Worm (Caenorhabditis elegans) whole organism, L2 larva: ENCODE measurements around the gene cdc-37.
"Not testable (repeated sequence)": the region's sequence is repeated elsewhere in the genome, so short reads cannot be mapped to it uniquely, and the experiment has no call there.

Source experiments
- C34F6.9 ChIP-seq: fragments of 150-350 bp; optimal IDR thresholded peaks from 2 replicates; lab custom pipeline; 2014; ENCODE audit warnings: missing biosample characterization, missing genetic modification characterization
- F13H6.1 ChIP-seq: sonication (generic microtip); optimal IDR thresholded peaks from 2 replicates; lab custom pipeline; 2016; ENCODE audit warnings: missing genetic modification characterization, missing compliant biosample characterization
- R02D3.7 ChIP-seq: fragments of 150-350 bp; optimal IDR thresholded peaks from 2 replicates; lab custom pipeline; 2014; ENCODE audit warnings: missing biosample characterization, missing genetic modification characterization
- Y55F3AM.14 ChIP-seq: fragments of 200-800 bp; sonication (Bioruptor generic); optimal IDR thresholded peaks from 2 replicates; lab custom pipeline; 2018; ENCODE audit warnings: mild to moderate bottlenecking, missing genetic modification characterization, missing compliant biosample characterization
- ZK546.5 ChIP-seq: sonication (generic microtip); optimal IDR thresholded peaks from 2 replicates; lab custom pipeline; 2017; ENCODE audit warnings: missing biosample characterization, missing genetic modification characterization
- alr-1 ChIP-seq: fragments of 150-350 bp; optimal IDR thresholded peaks from 2 replicates; lab custom pipeline; 2014; ENCODE audit warnings: missing biosample characterization, missing genetic modification characterization
- aly-2 ChIP-seq: fragments of 150-350 bp; optimal IDR thresholded peaks from 2 replicates; lab custom pipeline; 2014; ENCODE audit warnings: missing biosample characterization, missing genetic modification characterization
- ama-1 ChIP-seq: fragments of 150-350 bp; optimal IDR thresholded peaks from 2 replicates; lab custom pipeline; 2018; ENCODE audit warnings: inconsistent platforms
- blmp-1 ChIP-seq: sonication (generic microtip); optimal IDR thresholded peaks from 2 replicates; lab custom pipeline; 2017; ENCODE audit warnings: missing genetic modification characterization, mild to moderate bottlenecking, missing compliant biosample characterization, antibody characterized with exemption, moderate library complexity; ENCODE audit not compliant: insufficient read depth
- ceh-82 ChIP-seq: fragments of 150-350 bp; optimal IDR thresholded peaks from 2 replicates; lab custom pipeline; 2014; ENCODE audit warnings: missing biosample characterization, missing genetic modification characterization
- crh-2 ChIP-seq: sonication (generic microtip); optimal IDR thresholded peaks from 2 replicates; lab custom pipeline; 2017; ENCODE audit warnings: missing biosample characterization, missing genetic modification characterization
- egl-27 ChIP-seq: sonication (generic microtip); optimal IDR thresholded peaks from 3 replicates; lab custom pipeline; 2017; ENCODE audit warnings: missing biosample characterization, missing genetic modification reagents, missing genetic modification characterization
- elt-1 ChIP-seq: fragments of 150-350 bp; optimal IDR thresholded peaks from 2 replicates; lab custom pipeline; 2014; ENCODE audit warnings: missing biosample characterization, missing genetic modification characterization
- elt-3 ChIP-seq: sonication (generic microtip); optimal IDR thresholded peaks from 2 replicates; lab custom pipeline; 2017; ENCODE audit warnings: missing biosample characterization, missing genetic modification characterization
- fos-1 ChIP-seq: fragments of 150-350 bp; optimal IDR thresholded peaks from 2 replicates; lab custom pipeline; 2014; ENCODE audit warnings: missing biosample characterization, missing genetic modification characterization
- gmeb-1 ChIP-seq: fragments of 150-350 bp; optimal IDR thresholded peaks from 2 replicates; lab custom pipeline; 2014; ENCODE audit warnings: missing biosample characterization, missing genetic modification characterization
- lin-13 ChIP-seq: fragments of 150-350 bp; optimal IDR thresholded peaks from 2 replicates; lab custom pipeline; 2014; ENCODE audit warnings: missing biosample characterization, missing genetic modification reagents, missing genetic modification characterization
- lin-39 ChIP-seq: fragments of 150-350 bp; optimal IDR thresholded peaks from 2 replicates; lab custom pipeline; 2014; ENCODE audit warnings: missing biosample characterization, missing genetic modification reagents, missing genetic modification characterization
- lsy-2 ChIP-seq, 2 experiments: fragments of 150-350 bp in 1 of 2; sonication (generic microtip) in 1 of 2; optimal IDR thresholded peaks; 2 replicates each; lab custom pipeline; 2014 to 2017; ENCODE audit warnings: missing biosample characterization in 2 of 2, missing genetic modification characterization in 2 of 2
- mab-5 ChIP-seq: fragments of 150-350 bp; optimal IDR thresholded peaks from 2 replicates; lab custom pipeline; 2014; ENCODE audit warnings: missing biosample characterization, missing genetic modification characterization
- mdl-1 ChIP-seq, 2 experiments: fragments of 150-350 bp in 1 of 2; sonication (generic microtip) in 1 of 2; optimal IDR thresholded peaks; 2 replicates each; lab custom pipeline; 2017; ENCODE audit warnings: missing biosample characterization in 2 of 2, missing genetic modification characterization in 2 of 2
- nhr-10 ChIP-seq: sonication (generic microtip); optimal IDR thresholded peaks from 2 replicates; lab custom pipeline; 2017; ENCODE audit warnings: missing biosample characterization, missing genetic modification characterization
- nhr-12 ChIP-seq: fragments of 150-350 bp; optimal IDR thresholded peaks from 2 replicates; lab custom pipeline; 2014; ENCODE audit warnings: missing biosample characterization, missing genetic modification characterization
- nhr-129 ChIP-seq: fragments of 150-350 bp; optimal IDR thresholded peaks from 2 replicates; lab custom pipeline; 2014; ENCODE audit warnings: missing biosample characterization, missing genetic modification characterization
- nhr-21 ChIP-seq: fragments of 150-350 bp; optimal IDR thresholded peaks from 2 replicates; lab custom pipeline; 2014; ENCODE audit warnings: missing biosample characterization, missing genetic modification characterization
- nhr-23 ChIP-seq: fragments of 150-350 bp; optimal IDR thresholded peaks from 2 replicates; lab custom pipeline; 2014; ENCODE audit warnings: missing biosample characterization, missing genetic modification reagents, missing genetic modification characterization
- nhr-237 ChIP-seq: fragments of 150-350 bp; optimal IDR thresholded peaks from 2 replicates; lab custom pipeline; 2014; ENCODE audit warnings: missing biosample characterization, missing genetic modification characterization
- nhr-25 ChIP-seq: fragments of 150-350 bp; sonication (generic microtip); optimal IDR thresholded peaks from 3 replicates; lab custom pipeline; 2014; ENCODE audit warnings: missing biosample characterization, missing genetic modification characterization
- nhr-6 ChIP-seq: fragments of 150-350 bp; optimal IDR thresholded peaks from 2 replicates; lab custom pipeline; 2014; ENCODE audit warnings: missing biosample characterization, missing genetic modification characterization
- nhr-77 ChIP-seq: fragments of 150-350 bp; optimal IDR thresholded peaks from 2 replicates; lab custom pipeline; 2014; ENCODE audit warnings: missing biosample characterization, missing genetic modification characterization
- peb-1 ChIP-seq: fragments of 150-350 bp; optimal IDR thresholded peaks from 2 replicates; lab custom pipeline; 2014; ENCODE audit warnings: missing biosample characterization, missing genetic modification characterization
- sem-4 ChIP-seq: fragments of 150-350 bp; optimal IDR thresholded peaks from 2 replicates; lab custom pipeline; 2014; ENCODE audit warnings: missing biosample characterization, missing genetic modification reagents, missing genetic modification characterization
- skn-1 ChIP-seq: sonication (generic microtip); optimal IDR thresholded peaks from 2 replicates; lab custom pipeline; 2017; ENCODE audit warnings: missing biosample characterization, missing genetic modification characterization
- sma-3 ChIP-seq: sonication (generic microtip); optimal IDR thresholded peaks from 2 replicates; lab custom pipeline; 2016; ENCODE audit warnings: missing genetic modification reagents, missing genetic modification characterization, missing compliant biosample characterization
- sma-9 ChIP-seq, 2 experiments: fragments of 150-350 bp in 1 of 2; sonication (generic microtip) in 1 of 2; optimal IDR thresholded peaks; 2 replicates each; lab custom pipeline; 2014 to 2016; ENCODE audit warnings: missing genetic modification characterization in 2 of 2, mild to moderate bottlenecking in 1 of 2, missing biosample characterization in 1 of 2, missing compliant biosample characterization in 1 of 2, missing genetic modification reagents in 1 of 2, moderate library complexity in 1 of 2
- snpc-4 ChIP-seq: fragments of 150-350 bp; optimal IDR thresholded peaks from 2 replicates; lab custom pipeline; 2014; ENCODE audit warnings: missing biosample characterization, missing genetic modification characterization
- unc-55 ChIP-seq: fragments of 150-350 bp; sonication (generic microtip); optimal IDR thresholded peaks from 3 replicates; lab custom pipeline; 2014; ENCODE audit warnings: missing biosample characterization, missing genetic modification reagents, missing genetic modification characterization
- unc-62 ChIP-seq: fragments of 150-350 bp; optimal IDR thresholded peaks from 2 replicates; lab custom pipeline; 2014; ENCODE audit warnings: missing biosample characterization, missing genetic modification reagents, missing genetic modification characterization
- ztf-1 ChIP-seq: fragments of 200-800 bp; sonication (Bioruptor generic); conservative IDR thresholded peaks from 2 replicates; pipeline ENCODE4 v1.3.6; 2022; ENCODE audit warnings: missing genetic modification characterization, missing compliant biosample characterization
- ztf-11 ChIP-seq: sonication (generic microtip); optimal IDR thresholded peaks from 2 replicates; lab custom pipeline; 2017; ENCODE audit warnings: missing biosample characterization, missing genetic modification characterization

cdc-37 gene

ce11 chrII:621141-621540 lies 40.7 kb upstream of the cdc-37 start:
- TF ChIP-seq nhr-10 (tag; lab: Kevin White, UChicago) (no peak), egl-27 (tag; lab: Kevin White, UChicago) (no peak), sem-4 (tag; lab: Kevin White, UChicago) (no peak), fos-1 (tag; lab: Kevin White, UChicago) (peak; percentile 96), Y55F3AM.14 (GFP tag; lab: Kevin White, UChicago) (no peak), skn-1 (tag; lab: Kevin White, UChicago) (no peak), mab-5 (no peak), gmeb-1 (peak; percentile 41), nhr-6 (tag; lab: Kevin White, UChicago) (no peak), lin-13 (no peak), nhr-77 (no peak), elt-3 (no peak), nhr-25 (tag; lab: Kevin White, UChicago) (no peak), ZK546.5 (tag; lab: Kevin White, UChicago) (no peak), unc-62 (GFP tag; lab: Kevin White, UChicago) (no peak), crh-2 (tag; lab: Kevin White, UChicago) (peak; percentile 14)

ce11 chrII:614701-615100 lies 34.3 kb upstream of the cdc-37 start:
- TF ChIP-seq mdl-1 (tag; optimal IDR thresholded peaks at IDR 0.05; lab: Kevin White, UChicago) (no peak), unc-62 (GFP tag; lab: Kevin White, UChicago) (no peak), R02D3.7 (no peak), C34F6.9 (tag; lab: Kevin White, UChicago) (no peak), nhr-23 (tag; lab: Kevin White, UChicago) (no peak), nhr-25 (tag; lab: Kevin White, UChicago) (no peak), sma-9 (GFP tag; optimal IDR thresholded peaks at IDR 0.05; lab: Kevin White, UChicago) (no peak), sma-9 (tag; optimal IDR thresholded peaks at IDR 0.05; lab: Kevin White, UChicago) (no peak), ZK546.5 (tag; lab: Kevin White, UChicago) (no peak), lin-13 (no peak), Y55F3AM.14 (GFP tag; lab: Kevin White, UChicago) (no peak), F13H6.1 (tag; lab: Kevin White, UChicago) (no peak), sma-3 (GFP tag; lab: Kevin White, UChicago) (no peak), sem-4 (tag; lab: Kevin White, UChicago) (no peak), crh-2 (tag; lab: Kevin White, UChicago) (no peak), snpc-4 (tag; lab: Kevin White, UChicago) (no peak), ceh-82 (tag; lab: Kevin White, UChicago) (no peak), nhr-21 (no peak), peb-1 (no peak), elt-3 (no peak)

ce11 chrII:612361-612760 lies 32.0 kb upstream of the cdc-37 start, which contains the start of gene clec-118:
Gene clec-118, minus strand, starts transcription at chrII:612461.
- not testable (repeated sequence) for TF ChIP-seq F13H6.1 (tag; lab: Kevin White, UChicago); aly-2; lin-39 (tag; lab: Kevin White, UChicago)

ce11 chrII:608757-609156 lies 28.4 kb upstream of the cdc-37 start, which contains the start of gene W04H10.1:
Gene W04H10.1, plus strand, starts transcription at chrII:609057.
- TF ChIP-seq sma-9 (GFP tag; optimal IDR thresholded peaks at IDR 0.05; lab: Kevin White, UChicago), result no peak
- no peak for TF ChIP-seq sma-9 (tag; optimal IDR thresholded peaks at IDR 0.05; lab: Kevin White, UChicago)
- no peak for TF ChIP-seq ama-1 (lab: Kevin White, UChicago)
- no peak for TF ChIP-seq elt-1 (tag; lab: Kevin White, UChicago)
- no peak for TF ChIP-seq R02D3.7
- no peak for TF ChIP-seq nhr-10 (tag; lab: Kevin White, UChicago)
- no peak for TF ChIP-seq ztf-11 (tag; lab: Kevin White, UChicago)
- TF ChIP-seq lsy-2 (tag; optimal IDR thresholded peaks at IDR 0.05; lab: Kevin White, UChicago), result no peak
- TF ChIP-seq snpc-4 (tag; lab: Kevin White, UChicago), result no peak
- TF ChIP-seq lin-39 (tag; lab: Kevin White, UChicago), result no peak
- TF ChIP-seq blmp-1 (tag; lab: Kevin White, UChicago), result no peak
- no peak for TF ChIP-seq ceh-82 (tag; lab: Kevin White, UChicago)
- no peak for TF ChIP-seq nhr-237
- TF ChIP-seq elt-3, result no peak
- no peak for TF ChIP-seq unc-55 (GFP tag; lab: Kevin White, UChicago)
- TF ChIP-seq nhr-12 (tag; lab: Kevin White, UChicago), result no peak
- TF ChIP-seq nhr-129 (tag; lab: Kevin White, UChicago), result no peak
- TF ChIP-seq sma-3 (GFP tag; lab: Kevin White, UChicago), result no peak
- TF ChIP-seq ztf-1 (GFP tag; lab: Robert Waterston, UW), result no peak
- TF ChIP-seq alr-1 (tag; lab: Kevin White, UChicago), result no peak
- no peak for TF ChIP-seq Y55F3AM.14 (GFP tag; lab: Kevin White, UChicago)
